Fruit fly (Drosophila melanogaster) whole organism, embryonic: Measurements from ENCODE around the gene CG32075.
A peak's percentile ranks its signal among the peaks of the same experiment; 100 is the strongest.

ENCODE experiments used
- Aef1 ChIP-seq: fragments of 200-800 bp; sonication (Bioruptor generic); IDR thresholded peaks from 3 replicates; pipeline ENCODE4 v1.3.6; 2022; ENCODE audit warnings: missing biosample characterization, missing genetic modification characterization
- CG10209 ChIP-seq: fragments of 200-800 bp; sonication (Bioruptor generic); optimal IDR thresholded peaks from 3 replicates; lab custom pipeline; 2017; ENCODE audit warnings: missing biosample characterization, mild to moderate bottlenecking, missing genetic modification characterization, missing genetic modification reagents
- CG10543 ChIP-seq: fragments of 200-800 bp; sonication (Bioruptor generic); optimal IDR thresholded peaks from 3 replicates; lab custom pipeline; 2017; ENCODE audit warnings: missing biosample characterization, mild to moderate bottlenecking, missing genetic modification characterization, moderate library complexity
- CG12104 ChIP-seq: fragments of 200-800 bp; sonication (Bioruptor generic); optimal IDR thresholded peaks from 3 replicates; lab custom pipeline; 2016; ENCODE audit warnings: missing biosample characterization, missing genetic modification characterization
- CG14441 ChIP-seq: fragments of 200-800 bp; sonication (Bioruptor generic); IDR thresholded peaks from 2 replicates; pipeline ENCODE4 v1.3.6; 2022; ENCODE audit warnings: missing biosample characterization, missing genetic modification characterization
- CG14667 ChIP-seq: fragments of 200-800 bp; sonication (Bioruptor generic); IDR thresholded peaks from 2 replicates; pipeline ENCODE4 v1.3.6; 2022; ENCODE audit warnings: missing biosample characterization, missing genetic modification characterization
- CG15601 ChIP-seq: fragments of 200-800 bp; sonication (Bioruptor generic); optimal IDR thresholded peaks from 3 replicates; lab custom pipeline; 2019; ENCODE audit warnings: missing biosample characterization, mild to moderate bottlenecking, missing genetic modification characterization, moderate library complexity
- CG16813 ChIP-seq: fragments of 200-800 bp; sonication (Bioruptor generic); IDR thresholded peaks from 3 replicates; pipeline ENCODE4 v1.3.6; 2022; ENCODE audit warnings: missing biosample characterization, missing genetic modification characterization; ENCODE audit not compliant: partially characterized antibody
- CG17361 ChIP-seq: fragments of 200-800 bp; sonication (Bioruptor generic); IDR thresholded peaks from 3 replicates; pipeline ENCODE4 v1.3.6; 2022; ENCODE audit warnings: missing biosample characterization, missing genetic modification characterization
- CG17912 ChIP-seq: fragments of 200-800 bp; sonication (Bioruptor generic); optimal IDR thresholded peaks from 2 replicates; lab custom pipeline; 2018; ENCODE audit warnings: missing biosample characterization, mild to moderate bottlenecking, missing genetic modification characterization
- CG18262 ChIP-seq: fragments of 200-800 bp; optimal IDR thresholded peaks from 3 replicates; lab custom pipeline; 2019; ENCODE audit warnings: missing biosample characterization, mild to moderate bottlenecking, missing genetic modification characterization, moderate library complexity
- CG18476 ChIP-seq: fragments of 200-800 bp; sonication (Bioruptor generic); optimal IDR thresholded peaks from 2 replicates; lab custom pipeline; 2016; ENCODE audit warnings: missing biosample characterization, mild to moderate bottlenecking, missing genetic modification characterization
- CG2678 ChIP-seq: fragments of 200-800 bp; sonication (Bioruptor generic); optimal IDR thresholded peaks from 3 replicates; lab custom pipeline; 2019; ENCODE audit warnings: missing biosample characterization, mild to moderate bottlenecking, missing genetic modification characterization, moderate library complexity
- CG2889 ChIP-seq: fragments of 200-800 bp; sonication (Bioruptor generic); IDR thresholded peaks from 3 replicates; pipeline ENCODE4 v1.3.6; 2022; ENCODE audit warnings: missing biosample characterization, missing genetic modification characterization
- CG31365 ChIP-seq: fragments of 200-800 bp; sonication (Bioruptor generic); optimal IDR thresholded peaks from 2 replicates; lab custom pipeline; 2018; ENCODE audit warnings: missing biosample characterization, mild to moderate bottlenecking, missing genetic modification characterization
- CG32532 ChIP-seq: fragments of 200-800 bp; sonication (Bioruptor generic); IDR thresholded peaks from 2 replicates; pipeline ENCODE4 v1.3.6; 2022; ENCODE audit warnings: missing biosample characterization, missing genetic modification characterization
- CG34376 ChIP-seq: fragments of 200-800 bp; sonication (Bioruptor generic); optimal IDR thresholded peaks from 2 replicates; lab custom pipeline; 2018; ENCODE audit warnings: missing biosample characterization, mild to moderate bottlenecking, missing genetic modification characterization
- CG34422 ChIP-seq: fragments of 200-800 bp; sonication (Bioruptor generic); IDR thresholded peaks from 3 replicates; pipeline ENCODE4 v1.3.6; 2022; ENCODE audit warnings: missing biosample characterization, missing genetic modification characterization
- CG3838 ChIP-seq: fragments of 200-800 bp; sonication (Bioruptor generic); optimal IDR thresholded peaks from 3 replicates; lab custom pipeline; 2016; ENCODE audit warnings: missing biosample characterization, missing genetic modification characterization
- CG4707 ChIP-seq: fragments of 200-800 bp; sonication (Bioruptor generic); optimal IDR thresholded peaks from 2 replicates; lab custom pipeline; 2018; ENCODE audit warnings: missing biosample characterization, mild to moderate bottlenecking, missing genetic modification characterization, moderate library complexity
- CG6689 ChIP-seq: fragments of 200-800 bp; sonication (Bioruptor generic); IDR thresholded peaks from 2 replicates; pipeline ENCODE4 v1.3.6; 2022; ENCODE audit warnings: missing biosample characterization, missing genetic modification characterization
- CG7928 ChIP-seq: fragments of 200-800 bp; sonication (Bioruptor generic); optimal IDR thresholded peaks from 2 replicates; lab custom pipeline; 2017; ENCODE audit warnings: missing biosample characterization, mild to moderate bottlenecking, missing genetic modification characterization
- CG8388 ChIP-seq: fragments of 200-800 bp; sonication (Bioruptor generic); optimal IDR thresholded peaks from 2 replicates; lab custom pipeline; 2019; ENCODE audit warnings: missing biosample characterization, mild to moderate bottlenecking, missing genetic modification characterization, moderate library complexity
- CG9215 ChIP-seq: fragments of 200-800 bp; sonication (Bioruptor generic); IDR thresholded peaks from 2 replicates; pipeline ENCODE4 v1.3.6; 2022; ENCODE audit warnings: missing biosample characterization, missing genetic modification characterization
- Chrac-16 ChIP-seq: fragments of 200-800 bp; sonication (Bioruptor generic); optimal IDR thresholded peaks from 3 replicates; lab custom pipeline; 2016; ENCODE audit warnings: missing biosample characterization, missing genetic modification characterization
- D19B ChIP-seq: fragments of 200-800 bp; sonication (Bioruptor generic); optimal IDR thresholded peaks from 2 replicates; lab custom pipeline; 2017; ENCODE audit warnings: missing biosample characterization, mild to moderate bottlenecking, missing genetic modification characterization
- Dek ChIP-seq: fragments of 200-800 bp; sonication (Bioruptor generic); optimal IDR thresholded peaks from 3 replicates; lab custom pipeline; 2019; ENCODE audit warnings: missing biosample characterization, mild to moderate bottlenecking, missing genetic modification characterization, moderate library complexity
- Doc3 ChIP-seq: fragments of 200-800 bp; sonication (Bioruptor generic); IDR thresholded peaks from 3 replicates; pipeline ENCODE4 v1.3.6; 2022; ENCODE audit warnings: missing biosample characterization, missing genetic modification characterization; ENCODE audit not compliant: partially characterized antibody
- Hsf ChIP-seq: fragments of 200-800 bp; sonication (Bioruptor generic); optimal IDR thresholded peaks from 3 replicates; lab custom pipeline; 2016; ENCODE audit warnings: missing biosample characterization, missing genetic modification characterization
- MESR4 ChIP-seq: fragments of 200-800 bp; sonication (Bioruptor generic); optimal IDR thresholded peaks from 2 replicates; lab custom pipeline; 2018; ENCODE audit warnings: missing biosample characterization, mild to moderate bottlenecking, missing genetic modification characterization, moderate library complexity
- Nf-YA ChIP-seq: fragments of 200-800 bp; sonication (Bioruptor generic); IDR thresholded peaks from 2 replicates; pipeline ENCODE4 v1.3.6; 2022; ENCODE audit warnings: missing biosample characterization, missing genetic modification characterization
- Sry-β ChIP-seq: fragments of 200-800 bp; sonication (Bioruptor generic); optimal IDR thresholded peaks from 2 replicates; lab custom pipeline; 2018; ENCODE audit warnings: missing biosample characterization, mild to moderate bottlenecking, missing genetic modification characterization, moderate library complexity
- ab ChIP-seq: fragments of 200-800 bp; sonication (Bioruptor generic); optimal IDR thresholded peaks from 2 replicates; lab custom pipeline; 2016; ENCODE audit warnings: missing biosample characterization, missing genetic modification characterization
- aop ChIP-seq: fragments of 200-800 bp; sonication (Bioruptor generic); IDR thresholded peaks from 2 replicates; pipeline ENCODE4 v1.3.6; 2022; ENCODE audit warnings: missing biosample characterization, missing genetic modification characterization
- bbx ChIP-seq: fragments of 200-800 bp; sonication (Bioruptor generic); IDR thresholded peaks from 2 replicates; pipeline ENCODE4 v1.3.6; 2022; ENCODE audit warnings: missing biosample characterization, missing genetic modification characterization; ENCODE audit not compliant: partially characterized antibody
- btn ChIP-seq: fragments of 200-800 bp; sonication (Bioruptor generic); optimal IDR thresholded peaks from 2 replicates; lab custom pipeline; 2016; ENCODE audit warnings: missing biosample characterization, missing genetic modification characterization
- cg ChIP-seq: fragments of 200-800 bp; sonication (Bioruptor generic); optimal IDR thresholded peaks from 3 replicates; lab custom pipeline; 2019; ENCODE audit warnings: missing biosample characterization, mild to moderate bottlenecking, missing genetic modification characterization, moderate library complexity
- chm ChIP-seq: fragments of 200-800 bp; sonication (Bioruptor generic); IDR thresholded peaks from 2 replicates; pipeline ENCODE4 v1.3.6; 2022; ENCODE audit warnings: missing biosample characterization, missing genetic modification characterization
- crol ChIP-seq: fragments of 200-800 bp; sonication (Bioruptor generic); IDR thresholded peaks from 2 replicates; pipeline ENCODE4 v1.3.6; 2022; ENCODE audit warnings: missing biosample characterization, missing genetic modification characterization
- dysf ChIP-seq: fragments of 200-800 bp; sonication (Bioruptor generic); IDR thresholded peaks from 3 replicates; pipeline ENCODE4 v1.3.6; 2022; ENCODE audit warnings: missing biosample characterization, missing genetic modification characterization
- esg ChIP-seq: fragments of 200-800 bp; sonication (Bioruptor generic); conservative IDR thresholded peaks from 2 replicates; pipeline ENCODE4 v1.3.6; 2022; ENCODE audit warnings: missing biosample characterization, missing genetic modification characterization
- eyg ChIP-seq: fragments of 200-800 bp; sonication (Bioruptor generic); optimal IDR thresholded peaks from 3 replicates; lab custom pipeline; 2016; ENCODE audit warnings: missing biosample characterization, missing genetic modification characterization
- gt ChIP-seq: fragments of 200-800 bp; sonication (Bioruptor generic); IDR thresholded peaks from 2 replicates; pipeline ENCODE4 v1.3.6; 2022; ENCODE audit warnings: missing biosample characterization, missing genetic modification characterization
- ham ChIP-seq: fragments of 200-800 bp; sonication (Bioruptor generic); IDR thresholded peaks from 2 replicates; pipeline ENCODE4 v1.3.6; 2022; ENCODE audit warnings: missing biosample characterization, missing genetic modification characterization
- luna ChIP-seq: fragments of 200-800 bp; sonication (Bioruptor generic); optimal IDR thresholded peaks from 2 replicates; lab custom pipeline; 2016; ENCODE audit warnings: missing biosample characterization, missing genetic modification characterization
- sd ChIP-seq: fragments of 200-800 bp; sonication (Bioruptor generic); optimal IDR thresholded peaks from 3 replicates; lab custom pipeline; 2018; ENCODE audit warnings: missing biosample characterization, mild to moderate bottlenecking, missing genetic modification characterization, moderate library complexity
- stwl ChIP-seq: fragments of 200-800 bp; sonication (Bioruptor generic); optimal IDR thresholded peaks from 3 replicates; lab custom pipeline; 2018; ENCODE audit warnings: missing biosample characterization, mild to moderate bottlenecking, missing genetic modification characterization, moderate library complexity
- twi ChIP-seq: fragments of 200-800 bp; optimal IDR thresholded peaks from 2 replicates; lab custom pipeline; 2019; ENCODE audit warnings: missing biosample characterization, mild to moderate bottlenecking, missing genetic modification characterization, moderate library complexity
- vnd ChIP-seq: fragments of 200-800 bp; sonication (Bioruptor generic); IDR thresholded peaks from 3 replicates; pipeline ENCODE4 v1.3.6; 2022; ENCODE audit warnings: missing biosample characterization, missing genetic modification characterization; ENCODE audit not compliant: partially characterized antibody
- wdn ChIP-seq: fragments of 200-800 bp; sonication (Bioruptor generic); IDR thresholded peaks from 2 replicates; pipeline ENCODE4 v1.3.6; 2022; ENCODE audit warnings: missing biosample characterization, missing genetic modification characterization
- yki ChIP-seq: fragments of >200 bp; optimal IDR thresholded peaks from 3 replicates; lab custom pipeline; 2018

Gene CG32075

dm6 chr3L:11064689-11065088, at the start of gene CG32075, which contains the start of the genes CG45101 and SuUR (continued):
- no peak for TF ChIP-seq cg (GFP tag; lab: Kevin White, UChicago)
- TF ChIP-seq Sry-β (GFP tag; lab: Kevin White, UChicago): peak; percentile 96
- peak; percentile 76 for TF ChIP-seq eyg (GFP tag; lab: Kevin White, UChicago)
- TF ChIP-seq CG34422 (GFP tag; lab: Robert Waterston, UW): peak; percentile 90
- peak; percentile 61 for TF ChIP-seq stwl (tag; lab: Kevin White, UChicago)
- peak; percentile 87 for TF ChIP-seq dysf (GFP tag; lab: Robert Waterston, UW)
- TF ChIP-seq Nf-YA (GFP tag; lab: Robert Waterston, UW): peak; percentile 69; the same call in 1 of the 2 replicates
- peak; percentile 88 for TF ChIP-seq luna (GFP tag; lab: Kevin White, UChicago)
- TF ChIP-seq CG17361: peak; percentile 87
- peak; percentile 87 for TF ChIP-seq sd
- TF ChIP-seq CG31365 (tag; lab: Kevin White, UChicago): no peak
- peak; percentile 89 for TF ChIP-seq CG32532 (GFP tag; lab: Robert Waterston, UW)
- TF ChIP-seq CG18476: peak; percentile 82
- TF ChIP-seq CG16813 (GFP tag; lab: Robert Waterston, UW): no peak
- peak; percentile 73 for TF ChIP-seq CG12104 (GFP tag; lab: Kevin White, UChicago)
- TF ChIP-seq MESR4 (GFP tag; lab: Kevin White, UChicago): peak; percentile 57
- TF ChIP-seq CG18262 (tag; lab: Kevin White, UChicago): peak; percentile 81
- no peak for TF ChIP-seq crol
- TF ChIP-seq gt: peak; percentile 75; the same call in 1 of the 2 replicates
- TF ChIP-seq CG10543 (GFP tag; lab: Kevin White, UChicago): peak; percentile 90
- TF ChIP-seq CG4707: no peak
- peak; percentile 72 for TF ChIP-seq twi
- no peak for TF ChIP-seq yki
- TF ChIP-seq CG3838 (GFP tag; lab: Kevin White, UChicago): peak; percentile 81
- TF ChIP-seq aop (GFP tag; lab: Robert Waterston, UW): no peak; the same call in 1 of the 2 replicates
- peak; percentile 92 for TF ChIP-seq CG14441 (GFP tag; lab: Robert Waterston, UW)
- peak; percentile 80 for TF ChIP-seq CG34376 (GFP tag; lab: Kevin White, UChicago)
- TF ChIP-seq CG15601 (tag; lab: Kevin White, UChicago): peak; percentile 77
- peak; percentile 83 for TF ChIP-seq CG2889 (GFP tag; lab: Robert Waterston, UW)
- peak; percentile 85 for TF ChIP-seq CG10209 (GFP tag; lab: Kevin White, UChicago)
- peak; percentile 81 for TF ChIP-seq CG14667 (GFP tag; lab: Robert Waterston, UW)
- peak; percentile 72 for TF ChIP-seq D19B
- TF ChIP-seq CG2678 (tag; lab: Kevin White, UChicago): peak; percentile 87
- TF ChIP-seq Doc3 (GFP tag; lab: Robert Waterston, UW): no peak
- peak; percentile 41 for TF ChIP-seq CG17912
- TF ChIP-seq Dek (tag; lab: Kevin White, UChicago): peak; percentile 78
- TF ChIP-seq CG9215 (GFP tag; lab: Robert Waterston, UW): peak; percentile 82
- TF ChIP-seq wdn (GFP tag; lab: Robert Waterston, UW): peak; percentile 62; the same call in 1 of the 2 replicates
- TF ChIP-seq CG8388 (GFP tag; lab: Kevin White, UChicago): peak; percentile 82
- TF ChIP-seq btn (GFP tag; lab: Kevin White, UChicago): no peak
- TF ChIP-seq esg (GFP tag; lab: Robert Waterston, UW): peak; percentile 92
- peak; percentile 93 for TF ChIP-seq Chrac-16
- no peak for TF ChIP-seq vnd (GFP tag; lab: Robert Waterston, UW)
- TF ChIP-seq Aef1 (GFP tag; lab: Robert Waterston, UW): peak; percentile 90
- TF ChIP-seq ham (GFP tag; lab: Robert Waterston, UW): peak; percentile 29; the same call in 1 of the 2 replicates
- peak; percentile 90 for TF ChIP-seq chm (GFP tag; lab: Robert Waterston, UW)
- no peak for TF ChIP-seq bbx (GFP tag; lab: Robert Waterston, UW)
- peak; percentile 41 for TF ChIP-seq CG7928 (GFP tag; lab: Kevin White, UChicago)
- TF ChIP-seq CG6689 (GFP tag; lab: Robert Waterston, UW): peak; percentile 88
- TF ChIP-seq Hsf (GFP tag; lab: Kevin White, UChicago): peak; percentile 94
- TF ChIP-seq ab: peak; percentile 88
